Fruit fly (Drosophila melanogaster) Kc167 (cell line): ENCODE results near the gene Npc2h.
A peak's percentile ranks its signal among the peaks of the same experiment; 100 is the strongest.

Source experiments
- h ChIP-seq: fragments of >200 bp; optimal IDR thresholded peaks from 3 replicates; lab custom pipeline; 2018; ENCODE audit warnings: missing external identifiers
- psq ChIP-seq: fragments of >200 bp; optimal IDR thresholded peaks from 2 replicates; lab custom pipeline; 2017; ENCODE audit warnings: missing external identifiers

DNA sequence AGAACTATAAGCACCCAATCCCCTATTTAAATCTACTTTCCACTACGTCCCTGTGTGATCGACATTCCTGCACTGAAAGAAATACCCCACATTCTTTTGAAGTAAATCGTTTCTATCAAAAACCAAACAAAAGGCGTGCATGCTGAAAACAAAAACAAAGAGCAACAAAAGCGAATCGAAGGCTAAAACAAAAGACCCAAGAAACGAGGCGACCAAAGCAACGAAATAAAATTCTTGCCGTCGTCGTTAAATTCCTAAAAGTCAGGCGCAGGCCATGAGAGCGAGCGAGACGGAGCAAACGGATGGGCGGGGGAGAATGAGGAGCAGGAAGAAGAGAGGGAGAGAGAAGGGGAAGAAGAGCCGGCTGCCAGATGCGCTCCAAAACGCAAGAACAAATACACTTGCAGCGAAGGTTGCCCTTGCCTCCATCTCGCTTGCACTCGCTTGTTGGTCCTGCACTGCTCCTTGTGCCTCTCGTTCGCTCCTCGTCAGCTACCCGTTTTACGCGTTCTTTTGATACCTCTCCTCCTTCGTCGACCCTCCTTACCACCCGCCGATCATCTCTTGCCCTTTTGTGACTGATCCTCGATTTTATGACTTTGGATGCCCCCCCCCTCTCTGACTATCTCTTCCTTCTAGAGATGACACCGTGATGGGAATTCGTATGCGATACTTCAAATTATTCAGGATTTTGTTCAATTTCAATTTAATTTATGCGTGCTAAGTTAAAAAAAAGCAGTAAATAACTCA, 48.6 kb upstream of the Npc2h start:
- TF ChIP-seq h (lab: Kevin White, UChicago) (no peak), psq (lab: Kevin White, UChicago) (peak; percentile 40)
